Fruit fly (Drosophila melanogaster) whole organism, embryonic: ENCODE results near the gene CG32568.

ENCODE experiments used
- ATbp ChIP-seq: fragments of 200-800 bp; sonication (Bioruptor generic); optimal IDR thresholded peaks from 2 replicates; lab custom pipeline; 2017; ENCODE audit warnings: missing biosample characterization, mild to moderate bottlenecking, missing genetic modification characterization, missing genetic modification reagents
- Atf-2 ChIP-seq: fragments of 200-800 bp; sonication (Bioruptor generic); optimal IDR thresholded peaks from 2 replicates; lab custom pipeline; 2016; ENCODE audit warnings: missing biosample characterization, missing genetic modification characterization
- BtbVII ChIP-seq: fragments of 200-800 bp; sonication (Bioruptor generic); optimal IDR thresholded peaks from 3 replicates; lab custom pipeline; 2017; ENCODE audit warnings: missing biosample characterization, mild to moderate bottlenecking, missing genetic modification characterization
- CG10366 ChIP-seq: fragments of 200-800 bp; sonication (Bioruptor generic); IDR thresholded peaks from 2 replicates; pipeline ENCODE4 v1.3.6; 2022; ENCODE audit warnings: missing biosample characterization, missing genetic modification characterization
- CG11093 ChIP-seq: fragments of 200-800 bp; sonication (Bioruptor generic); IDR thresholded peaks from 3 replicates; pipeline ENCODE4 v1.3.6; 2022; ENCODE audit warnings: missing biosample characterization, missing genetic modification characterization
- CG11560 ChIP-seq: fragments of 200-800 bp; sonication (Bioruptor generic); IDR thresholded peaks from 3 replicates; pipeline ENCODE4 v1.3.6; 2022; ENCODE audit warnings: missing biosample characterization, missing genetic modification characterization
- CG12744 ChIP-seq: fragments of 200-800 bp; sonication (Bioruptor generic); optimal IDR thresholded peaks from 2 replicates; lab custom pipeline; 2016; ENCODE audit warnings: missing biosample characterization, missing genetic modification characterization
- CG13894 ChIP-seq: fragments of 200-800 bp; sonication (Bioruptor generic); optimal IDR thresholded peaks from 3 replicates; lab custom pipeline; 2018; ENCODE audit warnings: missing biosample characterization, mild to moderate bottlenecking, missing genetic modification characterization, moderate library complexity
- CG15269 ChIP-seq: fragments of 200-800 bp; sonication (Bioruptor generic); optimal IDR thresholded peaks from 2 replicates; lab custom pipeline; 2018; ENCODE audit warnings: missing biosample characterization, mild to moderate bottlenecking, missing genetic modification characterization, moderate library complexity
- CG2120 ChIP-seq: fragments of 200-800 bp; sonication (Bioruptor generic); optimal IDR thresholded peaks from 3 replicates; lab custom pipeline; 2016; ENCODE audit warnings: missing biosample characterization, missing genetic modification characterization
- CG2678 ChIP-seq: fragments of 200-800 bp; sonication (Bioruptor generic); optimal IDR thresholded peaks from 3 replicates; lab custom pipeline; 2019; ENCODE audit warnings: missing biosample characterization, mild to moderate bottlenecking, missing genetic modification characterization, moderate library complexity
- CG30403 ChIP-seq: fragments of 200-800 bp; sonication (Bioruptor generic); optimal IDR thresholded peaks from 3 replicates; lab custom pipeline; 2016; ENCODE audit warnings: missing biosample characterization, missing genetic modification characterization
- CG6689 ChIP-seq: fragments of 200-800 bp; sonication (Bioruptor generic); IDR thresholded peaks from 2 replicates; pipeline ENCODE4 v1.3.6; 2022; ENCODE audit warnings: missing biosample characterization, missing genetic modification characterization
- CG7271 ChIP-seq: fragments of 200-800 bp; sonication (Bioruptor generic); optimal IDR thresholded peaks from 2 replicates; lab custom pipeline; 2018; ENCODE audit warnings: missing biosample characterization, mild to moderate bottlenecking, missing genetic modification characterization, moderate library complexity
- CG8290 ChIP-seq, 3 experiments: fragments of 200-800 bp; sonication (Bioruptor generic); optimal IDR thresholded peaks; 2 replicates each; lab custom pipeline; 2016 to 2019; ENCODE audit warnings: missing biosample characterization in 3 of 3, missing genetic modification characterization in 3 of 3, mild to moderate bottlenecking in 2 of 3, moderate library complexity in 1 of 3
- CG8388 ChIP-seq: fragments of 200-800 bp; sonication (Bioruptor generic); optimal IDR thresholded peaks from 2 replicates; lab custom pipeline; 2019; ENCODE audit warnings: missing biosample characterization, mild to moderate bottlenecking, missing genetic modification characterization, moderate library complexity
- CG9215 ChIP-seq: fragments of 200-800 bp; sonication (Bioruptor generic); IDR thresholded peaks from 2 replicates; pipeline ENCODE4 v1.3.6; 2022; ENCODE audit warnings: missing biosample characterization, missing genetic modification characterization
- CG9932 ChIP-seq: fragments of 200-800 bp; sonication (Bioruptor generic); IDR thresholded peaks from 2 replicates; pipeline ENCODE4 v1.3.6; 2022; ENCODE audit warnings: missing biosample characterization, missing genetic modification characterization
- Chrac-16 ChIP-seq: fragments of 200-800 bp; sonication (Bioruptor generic); optimal IDR thresholded peaks from 3 replicates; lab custom pipeline; 2016; ENCODE audit warnings: missing biosample characterization, missing genetic modification characterization
- CrebB ChIP-seq: fragments of 200-800 bp; sonication (Bioruptor generic); optimal IDR thresholded peaks from 3 replicates; lab custom pipeline; 2018; ENCODE audit warnings: missing biosample characterization, mild to moderate bottlenecking, missing genetic modification characterization
- Deaf1 ChIP-seq: fragments of 200-800 bp; optimal IDR thresholded peaks from 3 replicates; lab custom pipeline; 2019; ENCODE audit warnings: missing biosample characterization, mild to moderate bottlenecking, missing genetic modification characterization, moderate library complexity
- Dfd ChIP-seq, 2 experiments: fragments of >200 bp; optimal IDR thresholded peaks; 2 replicates each; lab custom pipeline; 2017; ENCODE audit warnings: missing biosample characterization in 2 of 2, missing genetic modification characterization in 2 of 2
- E2f2 ChIP-seq: fragments of 200-800 bp; sonication (Bioruptor generic); IDR thresholded peaks from 2 replicates; pipeline ENCODE4 v1.3.6; 2022; ENCODE audit warnings: missing biosample characterization, missing genetic modification characterization
- Hr51 ChIP-seq, 2 experiments: fragments of 200-800 bp; sonication (Bioruptor generic); optimal IDR thresholded peaks; 2 replicates in 1 of 2; 3 replicates in 1 of 2; lab custom pipeline; 2016 to 2018; ENCODE audit warnings: missing biosample characterization in 2 of 2, missing genetic modification characterization in 2 of 2, mild to moderate bottlenecking in 1 of 2, moderate library complexity in 1 of 2
- MESR4 ChIP-seq: fragments of 200-800 bp; sonication (Bioruptor generic); optimal IDR thresholded peaks from 2 replicates; lab custom pipeline; 2018; ENCODE audit warnings: missing biosample characterization, mild to moderate bottlenecking, missing genetic modification characterization, moderate library complexity
- NC2α ChIP-seq: fragments of 200-800 bp; sonication (Bioruptor generic); optimal IDR thresholded peaks from 2 replicates; lab custom pipeline; 2016; ENCODE audit warnings: missing biosample characterization, missing genetic modification characterization
- Nf-YA ChIP-seq: fragments of 200-800 bp; sonication (Bioruptor generic); IDR thresholded peaks from 2 replicates; pipeline ENCODE4 v1.3.6; 2022; ENCODE audit warnings: missing biosample characterization, missing genetic modification characterization
- Pdp1 ChIP-seq, 2 experiments: fragments of 200-800 bp; sonication (Bioruptor generic); optimal IDR thresholded peaks; 3 replicates each; lab custom pipeline; 2016; ENCODE audit warnings: missing biosample characterization in 2 of 2, missing genetic modification characterization in 2 of 2, mild to moderate bottlenecking in 1 of 2, moderate library complexity in 1 of 2
- Sry-β ChIP-seq: fragments of 200-800 bp; sonication (Bioruptor generic); optimal IDR thresholded peaks from 2 replicates; lab custom pipeline; 2018; ENCODE audit warnings: missing biosample characterization, mild to moderate bottlenecking, missing genetic modification characterization, moderate library complexity
- cg ChIP-seq: fragments of 200-800 bp; sonication (Bioruptor generic); optimal IDR thresholded peaks from 3 replicates; lab custom pipeline; 2019; ENCODE audit warnings: missing biosample characterization, mild to moderate bottlenecking, missing genetic modification characterization, moderate library complexity
- disco-r ChIP-seq: fragments of 200-800 bp; sonication (Bioruptor generic); optimal IDR thresholded peaks from 2 replicates; lab custom pipeline; 2016; ENCODE audit warnings: missing biosample characterization, missing genetic modification characterization
- dpn ChIP-seq, 2 experiments: fragments of 200-800 bp; sonication (Bioruptor generic); optimal IDR thresholded peaks; 3 replicates each; lab custom pipeline; 2016; ENCODE audit warnings: missing biosample characterization in 2 of 2, missing genetic modification characterization in 2 of 2
- gro ChIP-seq: fragments of 200-800 bp; sonication (Bioruptor generic); optimal IDR thresholded peaks from 2 replicates; lab custom pipeline; 2016; ENCODE audit warnings: missing biosample characterization, missing genetic modification characterization
- gsb ChIP-seq: fragments of 200-800 bp; sonication (Bioruptor generic); IDR thresholded peaks from 2 replicates; pipeline ENCODE4 v1.3.6; 2022; ENCODE audit warnings: missing biosample characterization, missing genetic modification characterization
- ham ChIP-seq: fragments of 200-800 bp; sonication (Bioruptor generic); IDR thresholded peaks from 2 replicates; pipeline ENCODE4 v1.3.6; 2022; ENCODE audit warnings: missing biosample characterization, missing genetic modification characterization
- kah ChIP-seq: fragments of 200-800 bp; sonication (Bioruptor generic); optimal IDR thresholded peaks from 2 replicates; lab custom pipeline; 2018; ENCODE audit warnings: missing biosample characterization, mild to moderate bottlenecking, missing genetic modification characterization
- knrl ChIP-seq: fragments of 200-800 bp; sonication (Bioruptor generic); IDR thresholded peaks from 3 replicates; pipeline ENCODE4 v1.3.6; 2022; ENCODE audit warnings: missing biosample characterization, missing genetic modification characterization; ENCODE audit not compliant: partially characterized antibody
- lmd ChIP-seq: fragments of 200-800 bp; sonication (Bioruptor generic); IDR thresholded peaks from 2 replicates; pipeline ENCODE4 v1.3.6; 2022; ENCODE audit warnings: missing biosample characterization, missing genetic modification characterization
- lola ChIP-seq, 3 experiments: fragments of >200 bp in 2 of 3; fragments of 200-800 bp in 1 of 3; sonication (Bioruptor generic) in 1 of 3; optimal IDR thresholded peaks; 2 replicates each; lab custom pipeline; 2017 to 2019; ENCODE audit warnings: missing biosample characterization in 3 of 3, missing genetic modification characterization in 3 of 3, mild to moderate bottlenecking in 1 of 3, moderate library complexity in 1 of 3
- oc ChIP-seq: fragments of 200-800 bp; sonication (Bioruptor generic); optimal IDR thresholded peaks from 2 replicates; lab custom pipeline; 2018; ENCODE audit warnings: missing biosample characterization, mild to moderate bottlenecking, missing genetic modification characterization, moderate library complexity
- pan ChIP-seq, 4 experiments: fragments of >200 bp in 3 of 4; fragments of 200-800 bp in 1 of 4; sonication (Bioruptor generic) in 1 of 4; optimal IDR thresholded peaks in 3 of 4; IDR thresholded peaks in 1 of 4; 2 replicates each; pipeline versions ENCODE4 v1.3.6 to Lab custom; 2017 to 2022; ENCODE audit warnings: missing biosample characterization in 2 of 4, missing genetic modification characterization in 2 of 4, mixed read lengths in 1 of 4
- pho ChIP-seq: fragments of 200-800 bp; sonication (Bioruptor generic); optimal IDR thresholded peaks from 2 replicates; lab custom pipeline; 2016; ENCODE audit warnings: missing biosample characterization, missing genetic modification characterization
- row ChIP-seq: fragments of 200-800 bp; sonication (Bioruptor generic); IDR thresholded peaks from 3 replicates; pipeline ENCODE4 v1.3.6; 2022; ENCODE audit warnings: missing biosample characterization, missing genetic modification characterization
- sisA ChIP-seq: fragments of 200-800 bp; sonication (Bioruptor generic); IDR thresholded peaks from 2 replicates; pipeline ENCODE4 v1.3.6; 2022; ENCODE audit warnings: missing biosample characterization, missing genetic modification characterization
- tio ChIP-seq: fragments of 200-800 bp; sonication (Bioruptor generic); optimal IDR thresholded peaks from 2 replicates; lab custom pipeline; 2017; ENCODE audit warnings: missing biosample characterization, missing genetic modification characterization, inconsistent platforms
- trem ChIP-seq: fragments of 200-800 bp; optimal IDR thresholded peaks from 3 replicates; lab custom pipeline; 2019; ENCODE audit warnings: missing biosample characterization, mild to moderate bottlenecking, missing genetic modification characterization, moderate library complexity
- yki ChIP-seq: fragments of >200 bp; optimal IDR thresholded peaks from 3 replicates; lab custom pipeline; 2018

Gene CG32568

DNA sequence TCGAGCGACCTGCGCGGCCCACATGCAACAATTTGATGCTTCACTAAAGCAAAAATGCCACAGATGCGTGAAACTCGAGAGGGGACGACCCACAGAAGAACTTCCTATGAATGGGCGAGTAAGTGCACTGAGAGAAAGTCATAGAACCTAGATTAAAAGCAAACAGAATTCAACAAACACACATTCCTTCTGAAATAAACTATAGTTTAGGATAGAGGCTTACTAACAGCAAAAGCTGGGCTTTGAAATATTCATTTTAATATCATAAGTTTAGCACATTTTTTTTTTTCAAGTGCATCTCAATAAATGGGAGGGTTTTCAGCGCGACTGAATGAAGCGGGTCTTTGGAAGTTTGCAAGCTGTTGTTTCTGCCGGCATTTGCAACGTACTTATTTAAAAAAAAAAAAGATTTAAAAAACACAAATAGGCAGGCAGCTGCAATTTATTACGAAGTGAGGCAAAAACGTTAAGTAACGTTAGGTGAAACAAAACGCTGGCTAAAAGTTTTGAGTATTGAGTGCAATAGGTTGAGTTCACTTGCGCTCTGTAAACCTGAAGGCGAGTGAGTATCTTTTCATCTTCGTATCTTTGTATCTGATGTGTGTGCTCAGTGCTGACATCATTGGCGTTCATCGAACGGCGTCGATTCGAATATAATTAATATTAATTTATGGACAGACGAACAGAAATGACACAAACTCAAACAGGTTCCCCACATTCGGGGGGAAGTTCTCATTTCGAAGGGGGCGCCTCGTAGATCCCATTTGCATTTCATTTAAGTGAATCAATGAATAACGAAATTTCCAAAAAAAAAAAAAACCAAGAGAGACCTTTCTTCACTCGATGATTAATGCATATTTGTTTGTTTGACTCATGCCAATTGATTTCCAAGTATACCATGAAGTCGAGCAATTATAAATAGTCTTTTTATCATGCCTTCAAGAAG lies 32.4 kb downstream of the CG32568 start (continued):
- peak; percentile 46 for TF ChIP-seq CG8290 (GFP tag; optimal IDR thresholded peaks at IDR 0.05; lab: Kevin White, UChicago)
- no peak for TF ChIP-seq CG8290 (tag; optimal IDR thresholded peaks at IDR 0.05; lab: Kevin White, UChicago)
- no peak for TF ChIP-seq ATbp (GFP tag; lab: Kevin White, UChicago)
- TF ChIP-seq row, result peak; percentile 63
- TF ChIP-seq MESR4 (GFP tag; lab: Kevin White, UChicago), result no peak
- peak; percentile 77 for TF ChIP-seq CG11093 (GFP tag; lab: Robert Waterston, UW)
- TF ChIP-seq lola (GFP tag; optimal IDR thresholded peaks at IDR 0.05; lab: Kevin White, UChicago), result peak in 1 of 3 experiments; percentile 32
- peak in 1 of 2 experiments; percentile 24 for TF ChIP-seq Hr51 (GFP tag; optimal IDR thresholded peaks at IDR 0.05; lab: Kevin White, UChicago)
- TF ChIP-seq BtbVII, result no peak
- TF ChIP-seq CG15269 (tag; lab: Kevin White, UChicago), result no peak
- TF ChIP-seq kah (GFP tag; lab: Kevin White, UChicago), result no peak
- TF ChIP-seq CG8388 (GFP tag; lab: Kevin White, UChicago), result peak; percentile 36
- no peak for TF ChIP-seq Sry-β (GFP tag; lab: Kevin White, UChicago)
- peak; percentile 48; the same call in 1 of the 2 replicates for TF ChIP-seq Nf-YA (GFP tag; lab: Robert Waterston, UW)
- TF ChIP-seq oc (tag; lab: Kevin White, UChicago), result no peak
- peak; percentile 42 for TF ChIP-seq CG2678 (tag; lab: Kevin White, UChicago)
- TF ChIP-seq pho, result no peak
- peak; percentile 28 for TF ChIP-seq Chrac-16 (GFP tag; lab: Kevin White, UChicago)
- TF ChIP-seq pan (optimal IDR thresholded peaks at IDR 0.05; lab: Kevin White, UChicago), result no peak
- TF ChIP-seq pan (GFP tag; optimal IDR thresholded peaks at IDR 0.05 in 1 of 2, IDR thresholded peaks at IDR 0.05 in 1 of 2), result peak in 1 of 2 experiments; percentile 63
- peak; percentile 39; the same call in 1 of the 2 replicates for TF ChIP-seq CG9215
- no peak for TF ChIP-seq gsb
- TF ChIP-seq CG10366 (GFP tag; lab: Robert Waterston, UW), result peak; percentile 68
- peak; percentile 41; the same call in 1 of the 2 replicates for TF ChIP-seq E2f2 (GFP tag; lab: Robert Waterston, UW)
- TF ChIP-seq CG12744 (GFP tag; lab: Kevin White, UChicago), result no peak
- no peak for TF ChIP-seq CG7271
- peak; percentile 5 for TF ChIP-seq tio (GFP tag; lab: Kevin White, UChicago)
- TF ChIP-seq sisA (GFP tag; lab: Robert Waterston, UW), result peak; percentile 77
- peak; percentile 9 for TF ChIP-seq trem (tag; lab: Kevin White, UChicago)
- TF ChIP-seq CG30403 (GFP tag; lab: Kevin White, UChicago), result peak; percentile 53
- TF ChIP-seq cg, result no peak
- no peak for TF ChIP-seq CrebB (tag; lab: Kevin White, UChicago)
- TF ChIP-seq Pdp1 (GFP tag; optimal IDR thresholded peaks at IDR 0.05; lab: Kevin White, UChicago), result peak; percentile 60 to 66
- no peak for TF ChIP-seq ham
- TF ChIP-seq NC2α (GFP tag; lab: Kevin White, UChicago), result no peak
- no peak for TF ChIP-seq knrl (GFP tag; lab: Robert Waterston, UW)
- no peak for TF ChIP-seq CG2120
- TF ChIP-seq CG13894 (tag; lab: Kevin White, UChicago), result no peak
- TF ChIP-seq yki (lab: Kevin White, UChicago), result no peak
- no peak for TF ChIP-seq CG9932 (GFP tag; lab: Robert Waterston, UW)
- no peak for TF ChIP-seq gro
- TF ChIP-seq CG6689 (GFP tag; lab: Robert Waterston, UW), result peak; percentile 64
- no peak for TF ChIP-seq disco-r (GFP tag; lab: Kevin White, UChicago)
- no peak for TF ChIP-seq Dfd (GFP tag; optimal IDR thresholded peaks at IDR 0.05; lab: Kevin White, UChicago)
- TF ChIP-seq Deaf1, result no peak
- TF ChIP-seq CG11560 (tag; lab: Robert Waterston, UW), result no peak
- peak; percentile 43 for TF ChIP-seq Atf-2 (GFP tag; lab: Kevin White, UChicago)
- peak; percentile 65 for TF ChIP-seq lmd (GFP tag; lab: Robert Waterston, UW)
- peak; percentile 29 to 68 for TF ChIP-seq dpn (GFP tag; optimal IDR thresholded peaks at IDR 0.05; lab: Kevin White, UChicago)
